Fruit fly (Drosophila melanogaster): ENCODE data around the gene Mipp1.
A peak's percentile ranks its signal among the peaks of the same experiment; 100 is the strongest.

The Mipp1 gene

dm6 chr3L:16544220-16544619 lies 28.9 kb downstream of the Mipp1 start (continued):
- TF ChIP-seq sisA (GFP tag; IDR thresholded peaks at IDR 0.05), result peak; percentile 62
- TF ChIP-seq CG3065 (GFP tag; optimal IDR thresholded peaks at IDR 0.05), result no peak
- TF ChIP-seq CG17568 (GFP tag; optimal IDR thresholded peaks at IDR 0.05), result no peak
- peak; percentile 26; the same call in 1 of the 2 replicates for TF ChIP-seq CG1024 (GFP tag; IDR thresholded peaks at IDR 0.05)
- TF ChIP-seq btn (GFP tag; optimal IDR thresholded peaks at IDR 0.05), result no peak
- TF ChIP-seq CG10366 (GFP tag; IDR thresholded peaks at IDR 0.05), result peak; percentile 45; the same call in 1 of the 2 replicates
- peak; percentile 11 for TF ChIP-seq Ets65A (GFP tag)
- TF ChIP-seq CG17385 (GFP tag; optimal IDR thresholded peaks at IDR 0.05), result peak; percentile 18
- no peak for TF ChIP-seq gce (GFP tag; IDR thresholded peaks at IDR 0.05)
- peak; percentile 71 for TF ChIP-seq Blimp-1 (GFP tag; optimal IDR thresholded peaks at IDR 0.05)
- TF ChIP-seq dm (GFP tag; optimal IDR thresholded peaks at IDR 0.05), result no peak
- TF ChIP-seq CG4707 (GFP tag; optimal IDR thresholded peaks at IDR 0.05), result no peak
- peak; percentile 76 for TF ChIP-seq Sox102F (GFP tag; optimal IDR thresholded peaks at IDR 0.05)
- no peak for TF ChIP-seq Spps (tag; optimal IDR thresholded peaks at IDR 0.05)
- TF ChIP-seq CG9727 (GFP tag; optimal IDR thresholded peaks at IDR 0.05), result no peak
- TF ChIP-seq Nf-YC (tag; optimal IDR thresholded peaks at IDR 0.05), result no peak
- no peak for TF ChIP-seq Deaf1 (tag; optimal IDR thresholded peaks at IDR 0.05)
- no peak for TF ChIP-seq sens-2 (GFP tag; IDR thresholded peaks at IDR 0.05)
- peak; percentile 24 for TF ChIP-seq CG15269 (tag; optimal IDR thresholded peaks at IDR 0.05)
- TF ChIP-seq bigmax (GFP tag; optimal IDR thresholded peaks at IDR 0.05), result no peak
- TF ChIP-seq Hmx (GFP tag; optimal IDR thresholded peaks at IDR 0.05), result no peak
- no peak for TF ChIP-seq rib (GFP tag; IDR thresholded peaks at IDR 0.05)
- no peak for TF ChIP-seq so (GFP tag; IDR thresholded peaks at IDR 0.05)
- no peak for TF ChIP-seq CG7271 (tag; optimal IDR thresholded peaks at IDR 0.05)
- TF ChIP-seq D19B (GFP tag; optimal IDR thresholded peaks at IDR 0.05), result no peak
- no peak for TF ChIP-seq bsh (GFP tag; optimal IDR thresholded peaks at IDR 0.05)
- TF ChIP-seq CG3847 (GFP tag; IDR thresholded peaks at IDR 0.05), result peak; percentile 26; the same call in 1 of the 2 replicates
- no peak for TF ChIP-seq Kr (GFP tag; optimal IDR thresholded peaks at IDR 0.05)
- peak; percentile 3 for TF ChIP-seq CG8089 (GFP tag; optimal IDR thresholded peaks at IDR 0.05)
- TF ChIP-seq HLH4C (GFP tag; IDR thresholded peaks at IDR 0.05; ENCODE audit: partially characterized antibody), result no peak
- no peak for TF ChIP-seq Mad (GFP tag; optimal IDR thresholded peaks at IDR 0.05)
- TF ChIP-seq trem (tag; optimal IDR thresholded peaks at IDR 0.05), result no peak
- TF ChIP-seq Scr (GFP tag; IDR thresholded peaks at IDR 0.05; ENCODE audit: partially characterized antibody), result no peak
- TF ChIP-seq Tbp (GFP tag; optimal IDR thresholded peaks at IDR 0.05), result no peak
- TF ChIP-seq CG16815 (GFP tag; optimal IDR thresholded peaks at IDR 0.05), result peak; percentile 30
- TF ChIP-seq Myb (GFP tag; optimal IDR thresholded peaks at IDR 0.05), result no peak
- no peak for TF ChIP-seq Ets97D (GFP tag; optimal IDR thresholded peaks at IDR 0.05)
- TF ChIP-seq twi (tag; optimal IDR thresholded peaks at IDR 0.05), result no peak
- TF ChIP-seq gcm (GFP tag; optimal IDR thresholded peaks at IDR 0.05), result no peak
- no peak for TF ChIP-seq CG7556 (GFP tag; optimal IDR thresholded peaks at IDR 0.05)
- no peak for TF ChIP-seq CG17612 (GFP tag; IDR thresholded peaks at IDR 0.05)
- TF ChIP-seq odd (GFP tag; optimal IDR thresholded peaks at IDR 0.05), result no peak
- TF ChIP-seq CG12219 (GFP tag; optimal IDR thresholded peaks at IDR 0.05), result peak; percentile 10
- no peak for TF ChIP-seq CG15601 (tag; optimal IDR thresholded peaks at IDR 0.05)
- no peak for TF ChIP-seq CG12104 (GFP tag; optimal IDR thresholded peaks at IDR 0.05)
- peak; percentile 59 for TF ChIP-seq CG10959 (GFP tag; IDR thresholded peaks at IDR 0.05)
- peak; percentile 41; the same call in 1 of the 2 replicates for TF ChIP-seq Ptx1 (GFP tag; IDR thresholded peaks at IDR 0.05)
- TF ChIP-seq CG17361 (GFP tag; IDR thresholded peaks at IDR 0.05), result no peak
- TF ChIP-seq CG2678 (tag; optimal IDR thresholded peaks at IDR 0.05), result peak; percentile 31
- TF ChIP-seq Pdp1 (GFP tag; optimal IDR thresholded peaks at IDR 0.05), result peak in 1 of 2 experiments; percentile 28
- TF ChIP-seq CG7839 (tag; optimal IDR thresholded peaks at IDR 0.05), result peak; percentile 32
